Worm (Caenorhabditis elegans) whole organism, mixed stage, embryonic: ENCODE results near the gene T24B8.3.
A peak's percentile ranks its signal among the peaks of the same experiment; 100 is the strongest.

Source experiments
- M03D4.4 ChIP-seq: sonication (generic microtip); optimal IDR thresholded peaks from 2 replicates; lab custom pipeline; 2017; ENCODE audit warnings: mild to moderate bottlenecking, missing genetic modification characterization, missing compliant biosample characterization
- bed-3 ChIP-seq: fragments of 200-800 bp; sonication (Bioruptor generic); optimal IDR thresholded peaks from 3 replicates; lab custom pipeline; 2018; ENCODE audit warnings: mild to moderate bottlenecking, missing genetic modification characterization, moderate library complexity, missing compliant biosample characterization
- blmp-1 ChIP-seq: fragments of 150-350 bp; optimal IDR thresholded peaks from 2 replicates; lab custom pipeline; 2014; ENCODE audit warnings: missing biosample characterization, missing genetic modification characterization
- ceh-39 ChIP-seq: fragments of 150-350 bp; optimal IDR thresholded peaks from 2 replicates; lab custom pipeline; 2014; ENCODE audit warnings: missing biosample characterization, missing genetic modification characterization
- ceh-43 ChIP-seq: fragments of 200-800 bp; sonication (Bioruptor generic); optimal IDR thresholded peaks from 2 replicates; lab custom pipeline; 2018; ENCODE audit warnings: mild to moderate bottlenecking, missing genetic modification characterization, moderate library complexity, missing compliant biosample characterization
- ceh-83 ChIP-seq: fragments of 200-800 bp; sonication (Bioruptor generic); optimal IDR thresholded peaks from 2 replicates; lab custom pipeline; 2018; ENCODE audit warnings: mild to moderate bottlenecking, missing genetic modification characterization, missing compliant biosample characterization
- ces-1 ChIP-seq: fragments of 150-350 bp; optimal IDR thresholded peaks from 2 replicates; lab custom pipeline; 2014; ENCODE audit warnings: missing biosample characterization, missing genetic modification reagents, missing genetic modification characterization
- cnd-1 ChIP-seq: fragments of 200-800 bp; sonication (Bioruptor generic); optimal IDR thresholded peaks from 2 replicates; lab custom pipeline; 2018; ENCODE audit warnings: mild to moderate bottlenecking, missing genetic modification characterization, missing compliant biosample characterization
- drap-1 ChIP-seq: fragments of 200-800 bp; sonication (Bioruptor generic); optimal IDR thresholded peaks from 3 replicates; lab custom pipeline; 2018; ENCODE audit warnings: mild to moderate bottlenecking, missing genetic modification characterization, missing compliant biosample characterization
- elt-1 ChIP-seq: sonication (generic microtip); optimal IDR thresholded peaks from 2 replicates; lab custom pipeline; 2017; ENCODE audit warnings: missing genetic modification characterization, mild to moderate bottlenecking, missing compliant biosample characterization, antibody characterized with exemption, moderate library complexity, borderline replicate concordance; ENCODE audit not compliant: insufficient read depth
- elt-3 ChIP-seq: fragments of 150-350 bp; optimal IDR thresholded peaks from 2 replicates; lab custom pipeline; 2014; ENCODE audit warnings: missing biosample characterization, missing genetic modification characterization
- flh-1 ChIP-seq: fragments of 200-800 bp; sonication (Bioruptor generic); optimal IDR thresholded peaks from 2 replicates; lab custom pipeline; 2018; ENCODE audit warnings: mild to moderate bottlenecking, missing genetic modification characterization, moderate library complexity, missing compliant biosample characterization
- ham-2 ChIP-seq: fragments of 200-800 bp; sonication (Bioruptor generic); optimal IDR thresholded peaks from 2 replicates; lab custom pipeline; 2018; ENCODE audit warnings: mild to moderate bottlenecking, missing genetic modification characterization, missing compliant biosample characterization
- hlh-1 ChIP-seq: fragments of 150-350 bp; optimal IDR thresholded peaks from 2 replicates; lab custom pipeline; 2014; ENCODE audit warnings: missing biosample characterization, missing genetic modification reagents, missing genetic modification characterization
- lin-13 ChIP-seq: fragments of 150-350 bp; optimal IDR thresholded peaks from 2 replicates; lab custom pipeline; 2014; ENCODE audit warnings: missing biosample characterization, missing genetic modification characterization
- lin-32 ChIP-seq: fragments of 200-800 bp; sonication (Bioruptor generic); optimal IDR thresholded peaks from 2 replicates; lab custom pipeline; 2018; ENCODE audit warnings: mild to moderate bottlenecking, missing genetic modification characterization, missing compliant biosample characterization
- lsy-2 ChIP-seq: fragments of 150-350 bp; optimal IDR thresholded peaks from 2 replicates; lab custom pipeline; 2014; ENCODE audit warnings: missing biosample characterization, missing genetic modification characterization
- mab-5 ChIP-seq: fragments of 150-350 bp; optimal IDR thresholded peaks from 2 replicates; lab custom pipeline; 2014; ENCODE audit warnings: missing biosample characterization, missing genetic modification characterization
- mep-1 ChIP-seq: fragments of 150-350 bp; optimal IDR thresholded peaks from 2 replicates; lab custom pipeline; 2017; ENCODE audit warnings: missing biosample characterization, missing genetic modification reagents, missing genetic modification characterization, inconsistent platforms
- mls-2 ChIP-seq: sonication (generic microtip); optimal IDR thresholded peaks from 2 replicates; lab custom pipeline; 2016; ENCODE audit warnings: mild to moderate bottlenecking, missing genetic modification characterization, moderate library complexity, missing compliant biosample characterization
- nhr-12 ChIP-seq: fragments of 150-350 bp; optimal IDR thresholded peaks from 2 replicates; lab custom pipeline; 2014; ENCODE audit warnings: missing biosample characterization, missing genetic modification characterization
- nhr-2 ChIP-seq: fragments of 150-350 bp; optimal IDR thresholded peaks from 2 replicates; lab custom pipeline; 2014; ENCODE audit warnings: missing biosample characterization, missing genetic modification characterization
- nhr-237 ChIP-seq: fragments of 150-350 bp; optimal IDR thresholded peaks from 2 replicates; lab custom pipeline; 2014; ENCODE audit warnings: missing biosample characterization, missing genetic modification characterization
- nhr-28 ChIP-seq: fragments of 150-350 bp; optimal IDR thresholded peaks from 2 replicates; lab custom pipeline; 2014; ENCODE audit warnings: missing biosample characterization, missing genetic modification characterization
- nhr-76 ChIP-seq: sonication (generic microtip); optimal IDR thresholded peaks from 2 replicates; lab custom pipeline; 2017; ENCODE audit warnings: missing biosample characterization, missing genetic modification characterization
- pha-4 ChIP-seq: fragments of 150-350 bp; optimal IDR thresholded peaks from 2 replicates; lab custom pipeline; 2018; ENCODE audit warnings: missing biosample characterization, missing genetic modification reagents, missing genetic modification characterization
- sem-2 ChIP-seq: fragments of 200-800 bp; sonication (Bioruptor generic); optimal IDR thresholded peaks from 2 replicates; lab custom pipeline; 2018; ENCODE audit warnings: mild to moderate bottlenecking, missing genetic modification characterization, missing compliant biosample characterization
- snpc-4 ChIP-seq: fragments of 150-350 bp; optimal IDR thresholded peaks from 2 replicates; lab custom pipeline; 2014; ENCODE audit warnings: missing biosample characterization, missing genetic modification characterization
- sptf-1 ChIP-seq: sonication (generic microtip); optimal IDR thresholded peaks from 2 replicates; lab custom pipeline; 2017; ENCODE audit warnings: mild to moderate bottlenecking, missing genetic modification characterization, moderate library complexity, missing compliant biosample characterization
- tbx-8 ChIP-seq: fragments of 200-800 bp; sonication (Bioruptor generic); optimal IDR thresholded peaks from 2 replicates; lab custom pipeline; 2018; ENCODE audit warnings: mild to moderate bottlenecking, missing genetic modification characterization, moderate library complexity, missing compliant biosample characterization
- unc-120 ChIP-seq: sonication (generic microtip); optimal IDR thresholded peaks from 2 replicates; lab custom pipeline; 2017; ENCODE audit warnings: missing genetic modification characterization, missing compliant biosample characterization; ENCODE audit not compliant: poor library complexity, severe bottlenecking
- unc-39 ChIP-seq: fragments of 150-350 bp; optimal IDR thresholded peaks from 2 replicates; lab custom pipeline; 2014; ENCODE audit warnings: missing biosample characterization, missing genetic modification characterization
- unc-62 ChIP-seq: fragments of 150-350 bp; optimal IDR thresholded peaks from 2 replicates; lab custom pipeline; 2014; ENCODE audit warnings: missing biosample characterization, missing genetic modification reagents, missing genetic modification characterization
- zip-8 ChIP-seq: fragments of 150-350 bp; optimal IDR thresholded peaks from 2 replicates; lab custom pipeline; 2014; ENCODE audit warnings: missing biosample characterization, missing genetic modification characterization
- ztf-11 ChIP-seq: fragments of 150-350 bp; optimal IDR thresholded peaks from 2 replicates; lab custom pipeline; 2014; ENCODE audit warnings: missing biosample characterization, missing genetic modification characterization

The T24B8.3 gene

ce11 chrII:9060332-9060840, 551 bp downstream of the T24B8.3 start:
- peak; percentile 1 for TF ChIP-seq lin-32 (GFP tag; lab: Kevin White, UChicago)
- TF ChIP-seq nhr-28 (tag; lab: Kevin White, UChicago): no peak
- TF ChIP-seq ceh-83: peak; percentile 72
- peak; percentile 92 for TF ChIP-seq mep-1 (tag; lab: Kevin White, UChicago)
- no peak for TF ChIP-seq ceh-39 (tag; lab: Kevin White, UChicago)
- peak; percentile 6 for TF ChIP-seq elt-1 (tag; lab: Kevin White, UChicago)
- TF ChIP-seq ces-1 (GFP tag; lab: Kevin White, UChicago): peak; percentile 56
- TF ChIP-seq unc-120 (tag; lab: Kevin White, UChicago): peak; percentile 93
- TF ChIP-seq hlh-1 (tag; lab: Kevin White, UChicago): peak; percentile 97
- no peak for TF ChIP-seq bed-3 (GFP tag; lab: Kevin White, UChicago)
- TF ChIP-seq elt-3 (tag; lab: Kevin White, UChicago): peak; percentile 45
- no peak for TF ChIP-seq blmp-1 (tag; lab: Kevin White, UChicago)
- peak; percentile 89 for TF ChIP-seq drap-1
- no peak for TF ChIP-seq nhr-76 (tag; lab: Kevin White, UChicago)
- peak; percentile 48 for TF ChIP-seq tbx-8
- TF ChIP-seq zip-8 (tag; lab: Kevin White, UChicago): no peak
- TF ChIP-seq mls-2: peak; percentile 82
- TF ChIP-seq lsy-2 (tag; lab: Kevin White, UChicago): peak; percentile 72
- TF ChIP-seq ztf-11 (tag; lab: Kevin White, UChicago): peak; percentile 96
- peak; percentile 93 for TF ChIP-seq pha-4 (tag; lab: Kevin White, UChicago)
- peak; percentile 72 for TF ChIP-seq ceh-43 (GFP tag; lab: Kevin White, UChicago)
- TF ChIP-seq unc-39 (tag; lab: Kevin White, UChicago): peak; percentile 76
- no peak for TF ChIP-seq snpc-4 (tag; lab: Kevin White, UChicago)
- TF ChIP-seq sem-2 (GFP tag; lab: Kevin White, UChicago): peak; percentile 37
- peak; percentile 86 for TF ChIP-seq cnd-1 (tag; lab: Kevin White, UChicago)
- peak; percentile 85 for TF ChIP-seq lin-13
- TF ChIP-seq mab-5 (tag; lab: Kevin White, UChicago): no peak
- TF ChIP-seq flh-1: no peak
- peak; percentile 77 for TF ChIP-seq unc-62 (GFP tag; lab: Kevin White, UChicago)
- peak; percentile 60 for TF ChIP-seq nhr-12
- peak; percentile 67 for TF ChIP-seq nhr-2 (tag; lab: Kevin White, UChicago)
- TF ChIP-seq sptf-1: peak; percentile 88
- peak; percentile 71 for TF ChIP-seq nhr-237 (tag; lab: Kevin White, UChicago)
- peak; percentile 83 for TF ChIP-seq M03D4.4 (tag; lab: Kevin White, UChicago)
- peak; percentile 98 for TF ChIP-seq ham-2 (GFP tag; lab: Kevin White, UChicago)

ce11 chrII:9059010-9059409, 1.9 kb downstream of the T24B8.3 start:
- TF ChIP-seq nhr-12 (no peak), pha-4 (tag; lab: Kevin White, UChicago) (no peak), snpc-4 (tag; lab: Kevin White, UChicago) (no peak), nhr-2 (tag; lab: Kevin White, UChicago) (no peak), lin-32 (GFP tag; lab: Kevin White, UChicago) (peak; percentile 66), cnd-1 (tag; lab: Kevin White, UChicago) (peak; percentile 76), nhr-28 (tag; lab: Kevin White, UChicago) (no peak), unc-62 (GFP tag; lab: Kevin White, UChicago) (no peak)

ce11 chrII:9057035-9057668, 3.8 kb downstream of the T24B8.3 start, which contains the start of gene rpl-32:
rpl-32 (minus strand) TSS chrII:9057085.
- TF ChIP-seq snpc-4 (tag; lab: Kevin White, UChicago) (no peak), ceh-39 (tag; lab: Kevin White, UChicago) (peak; percentile 76), drap-1 (no peak), mep-1 (tag; lab: Kevin White, UChicago) (peak; percentile 95), unc-62 (GFP tag; lab: Kevin White, UChicago) (peak; percentile 35), blmp-1 (tag; lab: Kevin White, UChicago) (no peak), mls-2 (no peak), unc-39 (tag; lab: Kevin White, UChicago) (no peak), ces-1 (GFP tag; lab: Kevin White, UChicago) (peak; percentile 61), elt-1 (tag; lab: Kevin White, UChicago) (no peak), nhr-12 (no peak), mab-5 (tag; lab: Kevin White, UChicago) (no peak), lin-13 (peak; percentile 70), unc-120 (tag; lab: Kevin White, UChicago) (peak; percentile 79), flh-1 (no peak), zip-8 (tag; lab: Kevin White, UChicago) (no peak), ham-2 (GFP tag; lab: Kevin White, UChicago) (no peak), nhr-76 (tag; lab: Kevin White, UChicago) (no peak), tbx-8 (no peak), lsy-2 (tag; lab: Kevin White, UChicago) (peak; percentile 74), bed-3 (GFP tag; lab: Kevin White, UChicago) (no peak), pha-4 (tag; lab: Kevin White, UChicago) (peak; percentile 68), elt-3 (tag; lab: Kevin White, UChicago) (no peak), cnd-1 (tag; lab: Kevin White, UChicago) (no peak), nhr-28 (tag; lab: Kevin White, UChicago) (no peak), nhr-237 (tag; lab: Kevin White, UChicago) (peak; percentile 85), sem-2 (GFP tag; lab: Kevin White, UChicago) (no peak), sptf-1 (peak; percentile 20), hlh-1 (tag; lab: Kevin White, UChicago) (peak; percentile 52), lin-32 (GFP tag; lab: Kevin White, UChicago) (no peak), ceh-83 (no peak), nhr-2 (tag; lab: Kevin White, UChicago) (no peak), M03D4.4 (tag; lab: Kevin White, UChicago) (no peak), ceh-43 (GFP tag; lab: Kevin White, UChicago) (peak; percentile 45), ztf-11 (tag; lab: Kevin White, UChicago) (no peak)
